In genomic region chrIII:5472693-5473092, ce11 we compare ENCODE assay signal across 6 worm cellular contexts.
TF ChIP-seq lines count a peak whose summit lies in the region.

No protein-coding gene starts in this region.

TF ChIP-seq in whole organism, L1 larva, 84 proteins besides CTCF, POLR2A, EP300 and RAD21 (continues in another document):
- TF ChIP-seq aly-2 (tag; optimal IDR thresholded peaks at IDR 0.05; lab: Kevin White, UChicago) (no peak), nhr-84 (tag; optimal IDR thresholded peaks at IDR 0.05; lab: Kevin White, UChicago) (no peak), unc-30 (tag; optimal IDR thresholded peaks at IDR 0.05; lab: Kevin White, UChicago) (no peak), egl-27 (tag; optimal IDR thresholded peaks at IDR 0.05; lab: Kevin White, UChicago) (no peak), swsn-7 (tag; optimal IDR thresholded peaks at IDR 0.05; lab: Kevin White, UChicago) (no peak), ztf-11 (tag; optimal IDR thresholded peaks at IDR 0.05; lab: Kevin White, UChicago) (no peak), lsy-2 (tag; optimal IDR thresholded peaks at IDR 0.05; lab: Kevin White, UChicago) (no peak), zip-4 (GFP tag; optimal IDR thresholded peaks at IDR 0.05; lab: Kevin White, UChicago) (no peak), lin-13 (GFP tag; optimal IDR thresholded peaks at IDR 0.05; lab: Kevin White, UChicago) (no peak), efl-3 (GFP tag; optimal IDR thresholded peaks at IDR 0.05; lab: Kevin White, UChicago) (no peak), ets-5 (GFP tag; IDR thresholded peaks at IDR 0.05; lab: Robert Waterston, UW) (no peak), ces-1 (GFP tag; optimal IDR thresholded peaks at IDR 0.05; lab: Kevin White, UChicago) (no peak), nhr-71 (tag; optimal IDR thresholded peaks at IDR 0.05; lab: Kevin White, UChicago) (peak; percentile 61), alr-1 (tag; optimal IDR thresholded peaks at IDR 0.05; lab: Kevin White, UChicago; ENCODE audit: borderline replicate concordance) (no peak), blmp-1 (tag; optimal IDR thresholded peaks at IDR 0.05; lab: Kevin White, UChicago) (peak; percentile 90), hlh-4 (tag; optimal IDR thresholded peaks at IDR 0.05; lab: Kevin White, UChicago) (no peak)

TF ChIP-seq in whole organism, L2 larva, 48 proteins besides CTCF, POLR2A, EP300 and RAD21 (continues in another document):
- TF ChIP-seq ZK546.5 (tag; optimal IDR thresholded peaks at IDR 0.05; lab: Kevin White, UChicago) = no peak
- TF ChIP-seq mdl-1 (tag; optimal IDR thresholded peaks at IDR 0.05; lab: Kevin White, UChicago) = no peak
- no peak for TF ChIP-seq unc-62 (GFP tag; optimal IDR thresholded peaks at IDR 0.05; lab: Kevin White, UChicago)
- no peak for TF ChIP-seq ztf-11 (tag; optimal IDR thresholded peaks at IDR 0.05; lab: Kevin White, UChicago)
- TF ChIP-seq elt-1 (tag; optimal IDR thresholded peaks at IDR 0.05; lab: Kevin White, UChicago) = no peak
- TF ChIP-seq zag-1 (tag; optimal IDR thresholded peaks at IDR 0.05; lab: Kevin White, UChicago) = no peak
- no peak for TF ChIP-seq unc-55 (GFP tag; optimal IDR thresholded peaks at IDR 0.05; lab: Kevin White, UChicago)
- peak; percentile 68 for TF ChIP-seq egl-27 (tag; optimal IDR thresholded peaks at IDR 0.05; lab: Kevin White, UChicago)
- TF ChIP-seq alr-1 (tag; optimal IDR thresholded peaks at IDR 0.05; lab: Kevin White, UChicago) = no peak
- no peak for TF ChIP-seq nhr-10 (tag; optimal IDR thresholded peaks at IDR 0.05; lab: Kevin White, UChicago)
- TF ChIP-seq nhr-237 (tag; optimal IDR thresholded peaks at IDR 0.05; lab: Kevin White, UChicago) = no peak
- no peak for TF ChIP-seq nhr-12 (tag; optimal IDR thresholded peaks at IDR 0.05; lab: Kevin White, UChicago)
- TF ChIP-seq nhr-77 (tag; optimal IDR thresholded peaks at IDR 0.05; lab: Kevin White, UChicago) = no peak
- TF ChIP-seq skn-1 (tag; optimal IDR thresholded peaks at IDR 0.05; lab: Kevin White, UChicago) = no peak
- TF ChIP-seq sma-9 (GFP tag; optimal IDR thresholded peaks at IDR 0.05; lab: Kevin White, UChicago) = peak; percentile 80
- TF ChIP-seq sma-9 (tag; optimal IDR thresholded peaks at IDR 0.05; lab: Kevin White, UChicago) = no peak
- TF ChIP-seq sma-3 (GFP tag; optimal IDR thresholded peaks at IDR 0.05; lab: Kevin White, UChicago) = peak; percentile 97

TF ChIP-seq in whole organism, L3 larva, 47 proteins besides CTCF, POLR2A, EP300 and RAD21:
- TF ChIP-seq nhr-28 (tag; optimal IDR thresholded peaks at IDR 0.05; lab: Kevin White, UChicago) (no peak), nhr-43 (tag; optimal IDR thresholded peaks at IDR 0.05; lab: Kevin White, UChicago; ENCODE audit: poor library complexity, severe bottlenecking) (peak; percentile 56), nhr-23 (tag; optimal IDR thresholded peaks at IDR 0.05; lab: Kevin White, UChicago) (peak; percentile 82), ZK546.5 (tag; optimal IDR thresholded peaks at IDR 0.05; lab: Kevin White, UChicago) (no peak), fos-1 (tag; optimal IDR thresholded peaks at IDR 0.05; lab: Kevin White, UChicago) (no peak), nfya-1 (tag; optimal IDR thresholded peaks at IDR 0.05; lab: Kevin White, UChicago; ENCODE audit: insufficient read depth) (peak; percentile 48)

TF ChIP-seq in whole organism, L4 larva, 104 proteins besides CTCF, POLR2A, EP300 and RAD21 (continues in another document):
- no peak for TF ChIP-seq daf-19 (GFP tag; conservative IDR thresholded peaks at IDR 0.05; lab: Robert Waterston, UW)
- no peak for TF ChIP-seq nhr-42 (GFP tag; IDR thresholded peaks at IDR 0.05; lab: Robert Waterston, UW)
- no peak for TF ChIP-seq zag-1 (tag; optimal IDR thresholded peaks at IDR 0.05; lab: Kevin White, UChicago)
- no peak for TF ChIP-seq T20F7.1 (GFP tag; optimal IDR thresholded peaks at IDR 0.05; lab: Kevin White, UChicago)
- TF ChIP-seq mep-1 (tag; optimal IDR thresholded peaks at IDR 0.05; lab: Kevin White, UChicago) = no peak
- TF ChIP-seq mxl-3 (GFP tag; optimal IDR thresholded peaks at IDR 0.05; lab: Kevin White, UChicago) = peak; percentile 58
- TF ChIP-seq zfp-2 (tag; optimal IDR thresholded peaks at IDR 0.05; lab: Kevin White, UChicago) = no peak
- TF ChIP-seq nhr-28 (tag; optimal IDR thresholded peaks at IDR 0.05; lab: Kevin White, UChicago) = peak; percentile 42
- no peak for TF ChIP-seq pqm-1 (tag; optimal IDR thresholded peaks at IDR 0.05; lab: Kevin White, UChicago)
- TF ChIP-seq ceh-44 (GFP tag; IDR thresholded peaks at IDR 0.05; lab: Robert Waterston, UW) = no peak
- no peak for TF ChIP-seq arid-1 (GFP tag; conservative IDR thresholded peaks at IDR 0.05; lab: Robert Waterston, UW)
- TF ChIP-seq nhr-11 (tag; optimal IDR thresholded peaks at IDR 0.05; lab: Kevin White, UChicago) = no peak
- no peak for TF ChIP-seq nhr-77 (tag; optimal IDR thresholded peaks at IDR 0.05; lab: Kevin White, UChicago)
- no peak for TF ChIP-seq ztf-11 (tag; optimal IDR thresholded peaks at IDR 0.05; lab: Kevin White, UChicago)
- TF ChIP-seq tag-97 (GFP tag; IDR thresholded peaks at IDR 0.05; lab: Robert Waterston, UW) = no peak
- TF ChIP-seq ceh-82 (tag; optimal IDR thresholded peaks at IDR 0.05; lab: Kevin White, UChicago) = no peak
- no peak for TF ChIP-seq D1046.2 (GFP tag; IDR thresholded peaks at IDR 0.05; lab: Robert Waterston, UW)
- TF ChIP-seq hlh-11 (tag; optimal IDR thresholded peaks at IDR 0.05; lab: Kevin White, UChicago) = peak; percentile 72
- TF ChIP-seq nhr-111 (GFP tag; optimal IDR thresholded peaks at IDR 0.05; lab: Kevin White, UChicago) = no peak
- TF ChIP-seq ZK546.5 (tag; optimal IDR thresholded peaks at IDR 0.05; lab: Kevin White, UChicago) = no peak
- TF ChIP-seq egl-43 (GFP tag; IDR thresholded peaks at IDR 0.05; lab: Robert Waterston, UW) = no peak

TF ChIP-seq in whole organism, early embryonic, 17 proteins besides CTCF, POLR2A, EP300 and RAD21:
- TF ChIP-seq tra-4 (tag; optimal IDR thresholded peaks at IDR 0.05; lab: Kevin White, UChicago) (no peak), ceh-36 (tag; optimal IDR thresholded peaks at IDR 0.05; lab: Kevin White, UChicago) (peak; percentile 15), scrt-1 (GFP tag; IDR thresholded peaks at IDR 0.05; lab: Robert Waterston, UW) (no peak), tbx-11 (GFP tag; IDR thresholded peaks at IDR 0.05; lab: Robert Waterston, UW) (no peak), B0310.2 (tag; optimal IDR thresholded peaks at IDR 0.05; lab: Kevin White, UChicago) (no peak)
TF ChIP-seq in whole organism, early embryonic: peak in this region for 1.

TF ChIP-seq in whole organism, young adult, 124 proteins besides CTCF, POLR2A, EP300 and RAD21:
- TF ChIP-seq zfh-2 (GFP tag; conservative IDR thresholded peaks at IDR 0.05; lab: Robert Waterston, UW) = 0 out of 2 replicates have a peak, but pooled peaks have one; percentile 18
- no peak for TF ChIP-seq F57A8.1 (GFP tag; optimal IDR thresholded peaks at IDR 0.05; lab: Kevin White, UChicago)
